Worm (Caenorhabditis elegans) whole organism, mixed stage, embryonic: ENCODE measurements around the gene C44B12.6.

Experiments
- M03D4.4 ChIP-seq: sonication (generic microtip); optimal IDR thresholded peaks from 2 replicates; lab custom pipeline; 2017; ENCODE audit warnings: mild to moderate bottlenecking, missing genetic modification characterization, missing compliant biosample characterization
- bed-3 ChIP-seq: fragments of 200-800 bp; sonication (Bioruptor generic); optimal IDR thresholded peaks from 3 replicates; lab custom pipeline; 2018; ENCODE audit warnings: mild to moderate bottlenecking, missing genetic modification characterization, moderate library complexity, missing compliant biosample characterization
- blmp-1 ChIP-seq: fragments of 150-350 bp; optimal IDR thresholded peaks from 2 replicates; lab custom pipeline; 2014; ENCODE audit warnings: missing biosample characterization, missing genetic modification characterization
- ceh-39 ChIP-seq: fragments of 150-350 bp; optimal IDR thresholded peaks from 2 replicates; lab custom pipeline; 2014; ENCODE audit warnings: missing biosample characterization, missing genetic modification characterization
- ceh-83 ChIP-seq: fragments of 200-800 bp; sonication (Bioruptor generic); optimal IDR thresholded peaks from 2 replicates; lab custom pipeline; 2018; ENCODE audit warnings: mild to moderate bottlenecking, missing genetic modification characterization, missing compliant biosample characterization
- ces-1 ChIP-seq: fragments of 150-350 bp; optimal IDR thresholded peaks from 2 replicates; lab custom pipeline; 2014; ENCODE audit warnings: missing biosample characterization, missing genetic modification reagents, missing genetic modification characterization
- cnd-1 ChIP-seq: fragments of 200-800 bp; sonication (Bioruptor generic); optimal IDR thresholded peaks from 2 replicates; lab custom pipeline; 2018; ENCODE audit warnings: mild to moderate bottlenecking, missing genetic modification characterization, missing compliant biosample characterization
- drap-1 ChIP-seq: fragments of 200-800 bp; sonication (Bioruptor generic); optimal IDR thresholded peaks from 3 replicates; lab custom pipeline; 2018; ENCODE audit warnings: mild to moderate bottlenecking, missing genetic modification characterization, missing compliant biosample characterization
- elt-1 ChIP-seq: sonication (generic microtip); optimal IDR thresholded peaks from 2 replicates; lab custom pipeline; 2017; ENCODE audit warnings: missing genetic modification characterization, mild to moderate bottlenecking, missing compliant biosample characterization, antibody characterized with exemption, moderate library complexity, borderline replicate concordance; ENCODE audit not compliant: insufficient read depth
- elt-3 ChIP-seq: fragments of 150-350 bp; optimal IDR thresholded peaks from 2 replicates; lab custom pipeline; 2014; ENCODE audit warnings: missing biosample characterization, missing genetic modification characterization
- flh-1 ChIP-seq: fragments of 200-800 bp; sonication (Bioruptor generic); optimal IDR thresholded peaks from 2 replicates; lab custom pipeline; 2018; ENCODE audit warnings: mild to moderate bottlenecking, missing genetic modification characterization, moderate library complexity, missing compliant biosample characterization
- ham-2 ChIP-seq: fragments of 200-800 bp; sonication (Bioruptor generic); optimal IDR thresholded peaks from 2 replicates; lab custom pipeline; 2018; ENCODE audit warnings: mild to moderate bottlenecking, missing genetic modification characterization, missing compliant biosample characterization
- hlh-1 ChIP-seq: fragments of 150-350 bp; optimal IDR thresholded peaks from 2 replicates; lab custom pipeline; 2014; ENCODE audit warnings: missing biosample characterization, missing genetic modification reagents, missing genetic modification characterization
- lin-13 ChIP-seq: fragments of 150-350 bp; optimal IDR thresholded peaks from 2 replicates; lab custom pipeline; 2014; ENCODE audit warnings: missing biosample characterization, missing genetic modification characterization
- lsy-2 ChIP-seq: fragments of 150-350 bp; optimal IDR thresholded peaks from 2 replicates; lab custom pipeline; 2014; ENCODE audit warnings: missing biosample characterization, missing genetic modification characterization
- mab-5 ChIP-seq: fragments of 150-350 bp; optimal IDR thresholded peaks from 2 replicates; lab custom pipeline; 2014; ENCODE audit warnings: missing biosample characterization, missing genetic modification characterization
- mep-1 ChIP-seq: fragments of 150-350 bp; optimal IDR thresholded peaks from 2 replicates; lab custom pipeline; 2017; ENCODE audit warnings: missing biosample characterization, missing genetic modification reagents, missing genetic modification characterization, inconsistent platforms
- mls-2 ChIP-seq: sonication (generic microtip); optimal IDR thresholded peaks from 2 replicates; lab custom pipeline; 2016; ENCODE audit warnings: mild to moderate bottlenecking, missing genetic modification characterization, moderate library complexity, missing compliant biosample characterization
- nhr-12 ChIP-seq: fragments of 150-350 bp; optimal IDR thresholded peaks from 2 replicates; lab custom pipeline; 2014; ENCODE audit warnings: missing biosample characterization, missing genetic modification characterization
- nhr-2 ChIP-seq: fragments of 150-350 bp; optimal IDR thresholded peaks from 2 replicates; lab custom pipeline; 2014; ENCODE audit warnings: missing biosample characterization, missing genetic modification characterization
- nhr-237 ChIP-seq: fragments of 150-350 bp; optimal IDR thresholded peaks from 2 replicates; lab custom pipeline; 2014; ENCODE audit warnings: missing biosample characterization, missing genetic modification characterization
- nhr-28 ChIP-seq: fragments of 150-350 bp; optimal IDR thresholded peaks from 2 replicates; lab custom pipeline; 2014; ENCODE audit warnings: missing biosample characterization, missing genetic modification characterization
- nhr-76 ChIP-seq: sonication (generic microtip); optimal IDR thresholded peaks from 2 replicates; lab custom pipeline; 2017; ENCODE audit warnings: missing biosample characterization, missing genetic modification characterization
- pha-4 ChIP-seq: fragments of 150-350 bp; optimal IDR thresholded peaks from 2 replicates; lab custom pipeline; 2018; ENCODE audit warnings: missing biosample characterization, missing genetic modification reagents, missing genetic modification characterization
- sem-2 ChIP-seq: fragments of 200-800 bp; sonication (Bioruptor generic); optimal IDR thresholded peaks from 2 replicates; lab custom pipeline; 2018; ENCODE audit warnings: mild to moderate bottlenecking, missing genetic modification characterization, missing compliant biosample characterization
- snpc-4 ChIP-seq: fragments of 150-350 bp; optimal IDR thresholded peaks from 2 replicates; lab custom pipeline; 2014; ENCODE audit warnings: missing biosample characterization, missing genetic modification characterization
- sptf-1 ChIP-seq: sonication (generic microtip); optimal IDR thresholded peaks from 2 replicates; lab custom pipeline; 2017; ENCODE audit warnings: mild to moderate bottlenecking, missing genetic modification characterization, moderate library complexity, missing compliant biosample characterization
- unc-120 ChIP-seq: sonication (generic microtip); optimal IDR thresholded peaks from 2 replicates; lab custom pipeline; 2017; ENCODE audit warnings: missing genetic modification characterization, missing compliant biosample characterization; ENCODE audit not compliant: poor library complexity, severe bottlenecking
- unc-39 ChIP-seq: fragments of 150-350 bp; optimal IDR thresholded peaks from 2 replicates; lab custom pipeline; 2014; ENCODE audit warnings: missing biosample characterization, missing genetic modification characterization
- unc-62 ChIP-seq: fragments of 150-350 bp; optimal IDR thresholded peaks from 2 replicates; lab custom pipeline; 2014; ENCODE audit warnings: missing biosample characterization, missing genetic modification reagents, missing genetic modification characterization
- ztf-11 ChIP-seq: fragments of 150-350 bp; optimal IDR thresholded peaks from 2 replicates; lab custom pipeline; 2014; ENCODE audit warnings: missing biosample characterization, missing genetic modification characterization

Gene C44B12.6

ce11 chrIV:1113638-1114037 lies 22.9 kb downstream of the C44B12.6 start, which contains the start of gene srx-14:
Gene srx-14, minus strand, starts transcription at chrIV:1113738.
- TF ChIP-seq bed-3 (GFP tag; lab: Kevin White, UChicago) (no peak), drap-1 (GFP tag; lab: Kevin White, UChicago) (no peak)

ce11 chrIV:1110999-1111398 lies 25.6 kb downstream of the C44B12.6 start:
- TF ChIP-seq bed-3 (GFP tag; lab: Kevin White, UChicago) (no peak), nhr-12 (no peak), unc-62 (GFP tag; lab: Kevin White, UChicago) (peak; percentile 15), ceh-39 (no peak), ham-2 (GFP tag; lab: Kevin White, UChicago) (no peak)

- TF ChIP-seq M03D4.4 (tag; lab: Kevin White, UChicago) (peak; percentile 51), mls-2 (no peak), cnd-1 (no peak), nhr-237 (no peak), flh-1 (GFP tag; lab: Kevin White, UChicago) (no peak), nhr-28 (tag; lab: Kevin White, UChicago) (no peak), unc-120 (peak; percentile 86), mep-1 (no peak), ztf-11 (tag; lab: Kevin White, UChicago) (no peak), bed-3 (GFP tag; lab: Kevin White, UChicago) (no peak), lsy-2 (tag; lab: Kevin White, UChicago) (peak; percentile 43), nhr-12 (no peak), unc-39 (tag; lab: Kevin White, UChicago) (no peak), sptf-1 (peak; percentile 33), unc-62 (GFP tag; lab: Kevin White, UChicago) (peak; percentile 99), drap-1 (GFP tag; lab: Kevin White, UChicago) (no peak), nhr-76 (tag; lab: Kevin White, UChicago) (no peak), ces-1 (GFP tag; lab: Kevin White, UChicago) (no peak), elt-3 (tag; lab: Kevin White, UChicago) (no peak), mab-5 (tag; lab: Kevin White, UChicago) (peak; percentile 60), snpc-4 (tag; lab: Kevin White, UChicago) (no peak), ceh-39 (no peak), hlh-1 (tag; lab: Kevin White, UChicago) (peak; percentile 95), sem-2 (GFP tag; lab: Kevin White, UChicago) (no peak)
These were observed 28.5 kb downstream of the C44B12.6 start for ce11 chrIV:1108030-1108429.

ce11 chrIV:1107190-1107589 lies 29.4 kb downstream of the C44B12.6 start, which contains the start of gene ost-1:
Gene ost-1, plus strand, starts transcription at chrIV:1107396.
- TF ChIP-seq unc-62 (GFP tag; lab: Kevin White, UChicago) (peak; percentile 87), cnd-1 (no peak), unc-120 (peak; percentile 78), hlh-1 (tag; lab: Kevin White, UChicago) (peak; percentile 74)
- TF ChIP-seq, all 35 proteins: peak for 3

ce11 chrIV:1105999-1106398 lies 30.6 kb downstream of the C44B12.6 start:
- TF ChIP-seq ceh-83 (no peak), nhr-28 (tag; lab: Kevin White, UChicago) (no peak), hlh-1 (tag; lab: Kevin White, UChicago) (peak; percentile 83)

ce11 chrIV:1105104-1105503 lies 31.5 kb downstream of the C44B12.6 start:
- TF ChIP-seq unc-62 (GFP tag; lab: Kevin White, UChicago) = no peak
- peak; percentile 95 for TF ChIP-seq hlh-1 (tag; lab: Kevin White, UChicago)
- peak; percentile 33 for TF ChIP-seq unc-120
- no peak for TF ChIP-seq nhr-2 (tag; lab: Kevin White, UChicago)

ce11 chrIV:1104518-1104917 lies 32.0 kb downstream of the C44B12.6 start, which contains the start of the genes C44B12.9 and C44B12.3:
Gene C44B12.9, minus strand, starts transcription at chrIV:1104618.
Gene C44B12.3, plus strand, starts transcription at chrIV:1104766.
- TF ChIP-seq nhr-12 (no peak), mep-1 (no peak), blmp-1 (no peak), unc-62 (GFP tag; lab: Kevin White, UChicago) (no peak), ceh-39 (no peak), unc-120 (no peak), pha-4 (tag; lab: Kevin White, UChicago) (no peak), lsy-2 (tag; lab: Kevin White, UChicago) (no peak), mab-5 (tag; lab: Kevin White, UChicago) (no peak), nhr-237 (no peak), lin-13 (tag; lab: Kevin White, UChicago) (no peak), sptf-1 (no peak), sem-2 (GFP tag; lab: Kevin White, UChicago) (no peak), cnd-1 (no peak), elt-3 (tag; lab: Kevin White, UChicago) (no peak), elt-1 (no peak), ham-2 (GFP tag; lab: Kevin White, UChicago) (no peak), nhr-28 (tag; lab: Kevin White, UChicago) (no peak)
